Worm (Caenorhabditis elegans) whole organism, L3 larva: ENCODE results near the gene srd-28.
"Not testable (repeated sequence)": the region's sequence is repeated elsewhere in the genome, so short reads cannot be mapped to it uniquely, and the experiment has no call there.

Experiments used
- ZK546.5 ChIP-seq: sonication (generic microtip); optimal IDR thresholded peaks from 2 replicates; lab custom pipeline; 2017; ENCODE audit warnings: missing biosample characterization, missing genetic modification characterization
- aly-2 ChIP-seq: fragments of 150-350 bp; optimal IDR thresholded peaks from 2 replicates; lab custom pipeline; 2014; ENCODE audit warnings: missing biosample characterization, missing genetic modification characterization
- ama-1 ChIP-seq: fragments of 150-350 bp; optimal IDR thresholded peaks from 2 replicates; lab custom pipeline; 2018
- ceh-16 ChIP-seq: sonication (generic microtip); optimal IDR thresholded peaks from 2 replicates; lab custom pipeline; 2017; ENCODE audit warnings: missing biosample characterization, missing genetic modification characterization
- ceh-28 ChIP-seq: fragments of 150-350 bp; optimal IDR thresholded peaks from 2 replicates; lab custom pipeline; 2014; ENCODE audit warnings: missing biosample characterization, missing genetic modification reagents, missing genetic modification characterization
- ceh-82 ChIP-seq: fragments of 150-350 bp; optimal IDR thresholded peaks from 2 replicates; lab custom pipeline; 2014; ENCODE audit warnings: missing biosample characterization, missing genetic modification characterization
- ceh-9 ChIP-seq: sonication (generic microtip); optimal IDR thresholded peaks from 2 replicates; lab custom pipeline; 2018; ENCODE audit warnings: missing biosample characterization, missing genetic modification characterization
- daf-12 ChIP-seq: fragments of 150-350 bp; optimal IDR thresholded peaks from 2 replicates; lab custom pipeline; 2014; ENCODE audit warnings: missing biosample characterization, missing genetic modification reagents, missing genetic modification characterization
- egl-27 ChIP-seq: sonication (generic microtip); optimal IDR thresholded peaks from 4 replicates; lab custom pipeline; 2017; ENCODE audit warnings: missing biosample characterization, missing genetic modification reagents, missing genetic modification characterization
- elt-1 ChIP-seq: fragments of 150-350 bp; optimal IDR thresholded peaks from 2 replicates; lab custom pipeline; 2014; ENCODE audit warnings: missing biosample characterization, missing genetic modification characterization
- elt-2 ChIP-seq: sonication (generic microtip); optimal IDR thresholded peaks from 2 replicates; lab custom pipeline; 2016; ENCODE audit warnings: missing genetic modification reagents, mild to moderate bottlenecking, missing genetic modification characterization, missing compliant biosample characterization
- eor-1 ChIP-seq, 2 experiments: fragments of 150-350 bp; optimal IDR thresholded peaks; 2 replicates each; lab custom pipeline; 2014 to 2018; ENCODE audit warnings: missing biosample characterization in 2 of 2, missing genetic modification characterization in 2 of 2
- fkh-2 ChIP-seq: fragments of 150-350 bp; optimal IDR thresholded peaks from 2 replicates; lab custom pipeline; 2014; ENCODE audit warnings: missing biosample characterization, missing genetic modification reagents, missing genetic modification characterization
- fos-1 ChIP-seq: fragments of 150-350 bp; optimal IDR thresholded peaks from 2 replicates; lab custom pipeline; 2014; ENCODE audit warnings: missing biosample characterization, missing genetic modification characterization
- hmg-11 ChIP-seq: sonication (generic microtip); optimal IDR thresholded peaks from 2 replicates; lab custom pipeline; 2016; ENCODE audit warnings: missing genetic modification characterization, missing compliant biosample characterization
- jun-1 ChIP-seq: fragments of 150-350 bp; optimal IDR thresholded peaks from 2 replicates; lab custom pipeline; 2014; ENCODE audit warnings: missing biosample characterization, missing genetic modification reagents, missing genetic modification characterization
- lin-15B ChIP-seq: fragments of 150-350 bp; optimal IDR thresholded peaks from 2 replicates; lab custom pipeline; 2014; ENCODE audit warnings: missing biosample characterization, missing genetic modification characterization
- lin-39 ChIP-seq: fragments of 150-350 bp; optimal IDR thresholded peaks from 2 replicates; lab custom pipeline; 2018; ENCODE audit warnings: missing biosample characterization, missing genetic modification reagents, missing genetic modification characterization
- lsy-12 ChIP-seq: sonication (generic microtip); optimal IDR thresholded peaks from 2 replicates; lab custom pipeline; 2016; ENCODE audit warnings: mild to moderate bottlenecking, missing genetic modification characterization, missing compliant biosample characterization
- mdl-1 ChIP-seq: fragments of 150-350 bp; optimal IDR thresholded peaks from 2 replicates; lab custom pipeline; 2014; ENCODE audit warnings: missing biosample characterization, missing genetic modification characterization
- mml-1 ChIP-seq: fragments of 150-350 bp; sonication (generic microtip); optimal IDR thresholded peaks from 3 replicates; lab custom pipeline; 2014; ENCODE audit warnings: missing biosample characterization, missing genetic modification characterization
- nhr-11 ChIP-seq: fragments of 150-350 bp; optimal IDR thresholded peaks from 2 replicates; lab custom pipeline; 2014; ENCODE audit warnings: missing biosample characterization, missing genetic modification characterization
- nhr-23 ChIP-seq: fragments of 150-350 bp; optimal IDR thresholded peaks from 2 replicates; lab custom pipeline; 2014; ENCODE audit warnings: missing biosample characterization, missing genetic modification reagents, missing genetic modification characterization
- nhr-25 ChIP-seq: sonication (generic microtip); optimal IDR thresholded peaks from 2 replicates; lab custom pipeline; 2017; ENCODE audit warnings: missing biosample characterization, missing genetic modification characterization
- nhr-28 ChIP-seq: fragments of 150-350 bp; optimal IDR thresholded peaks from 2 replicates; lab custom pipeline; 2014; ENCODE audit warnings: missing biosample characterization, missing genetic modification characterization
- nhr-43 ChIP-seq: sonication (generic microtip); optimal IDR thresholded peaks from 2 replicates; lab custom pipeline; 2016; ENCODE audit warnings: mild to moderate bottlenecking, missing genetic modification characterization, missing compliant biosample characterization; ENCODE audit not compliant: poor library complexity, severe bottlenecking
- nhr-67 ChIP-seq: fragments of 150-350 bp; optimal IDR thresholded peaks from 2 replicates; lab custom pipeline; 2014; ENCODE audit warnings: missing biosample characterization, missing genetic modification characterization
- nhr-76 ChIP-seq: fragments of 150-350 bp; sonication (generic microtip); optimal IDR thresholded peaks from 5 replicates; lab custom pipeline; 2014; ENCODE audit warnings: missing biosample characterization, missing genetic modification characterization
- nhr-77 ChIP-seq: fragments of 150-350 bp; optimal IDR thresholded peaks from 2 replicates; lab custom pipeline; 2014; ENCODE audit warnings: missing biosample characterization, missing genetic modification characterization
- pqm-1 ChIP-seq: fragments of 150-350 bp; optimal IDR thresholded peaks from 2 replicates; lab custom pipeline; 2017; ENCODE audit warnings: missing biosample characterization, missing genetic modification characterization, inconsistent platforms
- sea-2 ChIP-seq: fragments of 150-350 bp; sonication (generic microtip); optimal IDR thresholded peaks from 4 replicates; lab custom pipeline; 2014; ENCODE audit warnings: missing biosample characterization, missing genetic modification reagents, missing genetic modification characterization
- skn-1 ChIP-seq: fragments of 150-350 bp; optimal IDR thresholded peaks from 2 replicates; lab custom pipeline; 2014; ENCODE audit warnings: missing biosample characterization, missing genetic modification characterization
- snpc-4 ChIP-seq: fragments of 150-350 bp; optimal IDR thresholded peaks from 2 replicates; lab custom pipeline; 2014; ENCODE audit warnings: missing biosample characterization, missing genetic modification characterization
- tbx-2 ChIP-seq: sonication (generic microtip); optimal IDR thresholded peaks from 2 replicates; lab custom pipeline; 2016; ENCODE audit warnings: mild to moderate bottlenecking, missing genetic modification characterization, missing compliant biosample characterization
- unc-39 ChIP-seq: sonication (generic microtip); optimal IDR thresholded peaks from 4 replicates; lab custom pipeline; 2017; ENCODE audit warnings: missing biosample characterization, missing genetic modification characterization
- unc-62 ChIP-seq: fragments of 150-350 bp; sonication (generic microtip); optimal IDR thresholded peaks from 4 replicates; lab custom pipeline; 2014; ENCODE audit warnings: missing biosample characterization, missing genetic modification reagents, missing genetic modification characterization
- ztf-11 ChIP-seq: fragments of 150-350 bp; optimal IDR thresholded peaks from 2 replicates; lab custom pipeline; 2014; ENCODE audit warnings: missing biosample characterization, missing genetic modification characterization
- ztf-4 ChIP-seq: fragments of 150-350 bp; optimal IDR thresholded peaks from 2 replicates; lab custom pipeline; 2014; ENCODE audit warnings: missing biosample characterization, missing genetic modification characterization

srd-28 gene

DNA sequence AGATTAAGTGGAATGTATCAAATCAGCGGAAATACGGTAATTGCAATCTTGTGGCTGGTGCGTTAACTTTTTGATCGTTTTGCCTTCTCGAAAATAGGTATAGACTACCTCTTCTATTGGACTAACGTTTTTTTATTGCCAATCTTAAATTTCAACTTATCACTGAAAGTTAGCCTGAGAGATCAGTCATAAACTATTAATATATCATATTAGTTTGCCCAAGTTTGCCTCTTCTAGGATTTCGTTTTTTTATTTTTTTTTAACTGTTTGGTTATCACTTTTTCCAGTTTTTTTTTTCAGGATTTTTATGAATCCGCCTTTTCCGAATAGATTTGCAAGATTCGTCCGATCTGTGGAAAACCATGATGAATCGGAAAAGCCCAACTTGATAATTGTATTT is 5.9 kb upstream of the srd-28 start, which contains the start of gene kin-30:
Gene kin-30, plus strand, starts transcription at position 301 of the 400 bp plus-strand sequence.
- TF ChIP-seq elt-1 (tag; lab: Kevin White, UChicago) (no peak), tbx-2 (tag; lab: Kevin White, UChicago) (no peak), nhr-67 (tag; lab: Kevin White, UChicago) (no peak), ceh-28 (tag; lab: Kevin White, UChicago) (no peak), nhr-23 (tag; lab: Kevin White, UChicago) (no peak), ceh-16 (tag; lab: Kevin White, UChicago) (no peak), eor-1 (tag; optimal IDR thresholded peaks at IDR 0.05; lab: Kevin White, UChicago) (no peak), hmg-11 (no peak), unc-62 (GFP tag; lab: Kevin White, UChicago) (no peak), ztf-11 (no peak)

DNA sequence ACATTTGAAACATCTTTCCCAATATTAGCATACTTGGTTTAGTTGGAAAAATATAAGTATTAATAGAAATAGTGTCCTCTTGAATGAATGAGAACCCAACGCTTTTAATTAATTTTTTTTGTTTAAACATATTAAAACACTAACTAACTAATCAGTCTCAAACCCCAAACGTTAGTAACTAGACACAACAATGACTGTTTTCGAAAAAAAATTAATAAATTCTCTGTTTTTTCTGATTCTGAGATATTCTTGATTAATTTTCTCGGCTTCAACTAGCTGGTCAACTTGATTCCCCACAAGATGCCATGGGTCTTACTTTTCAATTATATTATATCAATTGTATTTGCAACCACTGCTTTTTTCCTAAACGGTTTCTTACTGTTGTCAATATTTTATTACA is 1.7 kb downstream of the srd-28 start, which contains the start of gene srbc-76:
Gene srbc-76, plus strand, starts transcription at position 301 of the 400 bp plus-strand sequence.
- TF ChIP-seq sea-2 (no peak), nhr-28 (tag; lab: Kevin White, UChicago) (no peak), aly-2 (tag; lab: Kevin White, UChicago) (no peak), skn-1 (no peak), ceh-9 (no peak), nhr-23 (tag; lab: Kevin White, UChicago) (no peak), ama-1 (no peak), ceh-82 (no peak), ZK546.5 (tag; lab: Kevin White, UChicago) (no peak)
- TF ChIP-seq, all 47 proteins: peak for 0

DNA sequence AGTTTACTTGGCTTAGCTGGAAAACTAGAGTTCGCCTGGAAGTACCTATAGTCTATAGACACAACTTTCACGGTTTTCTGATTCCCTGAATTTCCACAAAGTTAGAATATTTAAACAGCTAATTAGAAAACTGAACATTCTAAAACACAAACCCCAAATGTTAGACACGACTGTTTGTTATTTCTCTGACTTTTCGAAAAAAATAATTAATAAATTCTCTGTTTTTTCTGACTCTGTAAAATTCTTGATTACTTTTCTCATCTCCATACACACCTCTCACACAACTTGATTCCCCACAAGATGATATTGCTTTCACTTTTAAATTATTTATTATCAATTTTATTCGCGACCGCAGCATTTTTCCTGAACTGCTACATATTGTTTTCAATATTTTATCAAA is 3.1 kb downstream of the srd-28 start, which contains the start of gene srbc-75:
Gene srbc-75, plus strand, starts transcription at position 301 of the 400 bp plus-strand sequence.
- TF ChIP-seq lin-39 (tag; lab: Kevin White, UChicago) (no peak), egl-27 (tag; lab: Kevin White, UChicago) (no peak), nhr-28 (tag; lab: Kevin White, UChicago) (no peak), daf-12 (tag; lab: Kevin White, UChicago) (no peak)

DNA sequence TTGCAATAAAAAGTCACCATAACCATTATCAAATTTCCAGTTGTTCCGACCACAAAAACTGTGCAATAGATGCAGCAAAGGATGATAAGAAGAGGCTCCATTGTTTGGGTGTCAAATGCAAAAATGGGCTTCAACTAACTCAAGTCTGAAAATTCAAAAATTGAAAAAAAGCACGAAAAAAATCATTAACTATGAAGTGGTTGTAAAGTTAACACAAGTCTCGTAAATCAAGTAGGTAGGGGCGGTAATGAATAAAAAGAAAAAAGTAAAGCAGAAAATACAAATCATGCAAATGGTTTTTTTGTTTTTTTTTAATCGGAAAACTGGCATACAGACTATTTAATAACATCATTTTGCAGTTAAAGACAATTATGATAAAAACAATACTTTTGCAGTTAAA is 6.3 kb downstream of the srd-28 start, which contains the start of gene srsx-39:
Gene srsx-39, minus strand, starts transcription at position 101 of the 400 bp plus-strand sequence.
- TF ChIP-seq ceh-9; jun-1; elt-1 (tag; lab: Kevin White, UChicago): not testable (repeated sequence)

DNA sequence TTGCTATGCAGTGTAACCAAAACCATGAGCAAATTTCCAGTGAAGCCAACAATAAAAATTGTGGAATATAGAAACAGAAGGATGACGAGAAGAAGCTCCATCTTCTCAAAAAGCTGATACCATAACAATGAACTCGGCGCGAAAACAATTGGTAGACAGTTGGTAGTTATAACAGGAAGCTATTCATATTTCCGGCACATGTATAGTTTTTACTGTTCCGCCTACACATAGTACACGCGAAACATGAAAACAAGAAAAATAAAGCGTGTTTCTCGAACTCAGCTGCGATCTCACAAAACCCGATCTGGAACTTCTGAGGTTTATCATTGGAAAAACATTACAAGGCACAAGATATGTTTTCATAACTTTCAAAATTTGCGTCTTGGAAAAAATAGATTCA is 8.6 kb downstream of the srd-28 start, which contains the start of gene srsx-37:
Gene srsx-37, minus strand, starts transcription at position 101 of the 400 bp plus-strand sequence.
- TF ChIP-seq daf-12 (tag; lab: Kevin White, UChicago) (no peak), nhr-23 (tag; lab: Kevin White, UChicago) (no peak), snpc-4 (no peak), ztf-4 (tag; lab: Kevin White, UChicago) (no peak), aly-2 (tag; lab: Kevin White, UChicago) (no peak), lsy-12 (tag; lab: Kevin White, UChicago) (no peak), ceh-16 (tag; lab: Kevin White, UChicago) (no peak), fkh-2 (no peak), tbx-2 (tag; lab: Kevin White, UChicago) (no peak), nhr-11 (tag; lab: Kevin White, UChicago) (no peak), nhr-77 (tag; lab: Kevin White, UChicago) (no peak), mdl-1 (tag; lab: Kevin White, UChicago) (no peak), mml-1 (tag; lab: Kevin White, UChicago) (no peak), pqm-1 (tag; lab: Kevin White, UChicago) (no peak), sea-2 (no peak), ama-1 (no peak), nhr-25 (tag; lab: Kevin White, UChicago) (no peak), nhr-76 (tag; lab: Kevin White, UChicago) (no peak), skn-1 (no peak)
- TF ChIP-seq, all 47 proteins: peak for 0

DNA sequence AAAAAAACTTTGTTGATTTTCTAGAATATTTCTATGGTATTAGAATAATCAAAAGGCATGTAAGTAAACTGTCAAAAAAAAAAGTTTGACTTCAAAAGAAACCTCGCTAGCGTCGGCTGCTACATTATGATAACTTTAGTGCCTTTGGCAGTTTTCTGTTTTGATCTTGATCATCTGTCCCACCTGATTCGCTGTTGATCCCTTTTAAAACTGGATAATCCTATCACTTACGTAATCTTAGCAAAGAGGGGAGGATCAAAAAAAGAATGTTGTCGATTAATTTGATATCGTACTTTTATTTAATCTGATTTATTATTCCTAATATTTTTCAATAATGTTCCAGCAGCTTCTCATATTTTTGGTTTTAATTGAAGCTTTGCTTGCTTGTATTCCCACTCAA is 9.5 kb downstream of the srd-28 start, which contains the start of gene M01B2.8:
Gene M01B2.8, plus strand, starts transcription at position 301 of the 400 bp plus-strand sequence.
- no peak for TF ChIP-seq skn-1
- TF ChIP-seq mml-1 (tag; lab: Kevin White, UChicago): no peak
- no peak for TF ChIP-seq ztf-11
- TF ChIP-seq lin-15B (tag; lab: Kevin White, UChicago): no peak
- no peak for TF ChIP-seq ZK546.5 (tag; lab: Kevin White, UChicago)
- TF ChIP-seq unc-39 (tag; lab: Kevin White, UChicago): no peak
- TF ChIP-seq nhr-43 (tag; lab: Kevin White, UChicago): no peak
- no peak for TF ChIP-seq ama-1
- TF ChIP-seq nhr-11 (tag; lab: Kevin White, UChicago): no peak
- TF ChIP-seq ceh-28 (tag; lab: Kevin White, UChicago): no peak
- no peak for TF ChIP-seq fos-1
- no peak for TF ChIP-seq nhr-76 (tag; lab: Kevin White, UChicago)
- TF ChIP-seq fkh-2: no peak
- no peak for TF ChIP-seq elt-2 (tag; lab: Kevin White, UChicago)
- no peak for TF ChIP-seq egl-27 (tag; lab: Kevin White, UChicago)
- TF ChIP-seq mdl-1 (tag; lab: Kevin White, UChicago): no peak
- no peak for TF ChIP-seq nhr-77 (tag; lab: Kevin White, UChicago)
- no peak for TF ChIP-seq lin-39 (tag; lab: Kevin White, UChicago)
